Fruit fly (Drosophila melanogaster) whole organism, embryonic: ENCODE data around the gene Mo25.

Experiments
- Atf6 ChIP-seq: fragments of 200-800 bp; sonication (Bioruptor generic); IDR thresholded peaks from 2 replicates; pipeline ENCODE4 v1.3.6; 2022; ENCODE audit warnings: missing biosample characterization, missing genetic modification characterization
- CG11398 ChIP-seq: fragments of 200-800 bp; sonication (Bioruptor generic); optimal IDR thresholded peaks from 2 replicates; lab custom pipeline; 2016; ENCODE audit warnings: missing biosample characterization, missing genetic modification characterization
- CG11456 ChIP-seq: fragments of 200-800 bp; sonication (Bioruptor generic); IDR thresholded peaks from 3 replicates; pipeline ENCODE4 v1.3.6; 2022; ENCODE audit warnings: missing biosample characterization, missing genetic modification characterization
- CG12299 ChIP-seq: fragments of 200-800 bp; sonication (Bioruptor generic); optimal IDR thresholded peaks from 2 replicates; lab custom pipeline; 2018; ENCODE audit warnings: missing biosample characterization, mild to moderate bottlenecking, missing genetic modification characterization
- CG12391 ChIP-seq: fragments of 200-800 bp; sonication (Bioruptor generic); optimal IDR thresholded peaks from 3 replicates; lab custom pipeline; 2018; ENCODE audit warnings: missing biosample characterization, mild to moderate bottlenecking, missing genetic modification characterization, moderate library complexity
- CG13624 ChIP-seq: fragments of 200-800 bp; sonication (Bioruptor generic); optimal IDR thresholded peaks from 2 replicates; lab custom pipeline; 2016; ENCODE audit warnings: missing biosample characterization, missing genetic modification characterization
- CG14441 ChIP-seq: fragments of 200-800 bp; sonication (Bioruptor generic); IDR thresholded peaks from 2 replicates; pipeline ENCODE4 v1.3.6; 2022; ENCODE audit warnings: missing biosample characterization, missing genetic modification characterization
- CG14965 ChIP-seq: fragments of 200-800 bp; sonication (Bioruptor generic); optimal IDR thresholded peaks from 2 replicates; lab custom pipeline; 2016; ENCODE audit warnings: missing biosample characterization, missing genetic modification characterization, borderline replicate concordance
- CG15514 ChIP-seq: fragments of 200-800 bp; sonication (Bioruptor generic); optimal IDR thresholded peaks from 3 replicates; lab custom pipeline; 2017; ENCODE audit warnings: missing biosample characterization, missing genetic modification characterization, mild to moderate bottlenecking, moderate library complexity, missing genetic modification reagents
- CG17361 ChIP-seq: fragments of 200-800 bp; sonication (Bioruptor generic); IDR thresholded peaks from 3 replicates; pipeline ENCODE4 v1.3.6; 2022; ENCODE audit warnings: missing biosample characterization, missing genetic modification characterization
- CG2202 ChIP-seq: fragments of 200-800 bp; sonication (Bioruptor generic); optimal IDR thresholded peaks from 2 replicates; lab custom pipeline; 2018; ENCODE audit warnings: missing biosample characterization, mild to moderate bottlenecking, missing genetic modification characterization
- CG2678 ChIP-seq: fragments of 200-800 bp; sonication (Bioruptor generic); optimal IDR thresholded peaks from 3 replicates; lab custom pipeline; 2019; ENCODE audit warnings: missing biosample characterization, mild to moderate bottlenecking, missing genetic modification characterization, moderate library complexity
- CG30403 ChIP-seq: fragments of 200-800 bp; sonication (Bioruptor generic); optimal IDR thresholded peaks from 3 replicates; lab custom pipeline; 2016; ENCODE audit warnings: missing biosample characterization, missing genetic modification characterization
- CG32532 ChIP-seq: fragments of 200-800 bp; sonication (Bioruptor generic); IDR thresholded peaks from 2 replicates; pipeline ENCODE4 v1.3.6; 2022; ENCODE audit warnings: missing biosample characterization, missing genetic modification characterization
- CG5245 ChIP-seq: fragments of 200-800 bp; sonication (Bioruptor generic); optimal IDR thresholded peaks from 3 replicates; lab custom pipeline; 2016; ENCODE audit warnings: missing biosample characterization, missing genetic modification characterization
- CG6765 ChIP-seq: fragments of 200-800 bp; sonication (Bioruptor generic); optimal IDR thresholded peaks from 3 replicates; lab custom pipeline; 2017; ENCODE audit warnings: missing biosample characterization, mild to moderate bottlenecking, missing genetic modification characterization
- CG6854 ChIP-seq: fragments of 200-800 bp; sonication (Bioruptor generic); optimal IDR thresholded peaks from 3 replicates; lab custom pipeline; 2017; ENCODE audit warnings: missing biosample characterization, mild to moderate bottlenecking, missing genetic modification characterization
- CG9932 ChIP-seq: fragments of 200-800 bp; sonication (Bioruptor generic); IDR thresholded peaks from 2 replicates; pipeline ENCODE4 v1.3.6; 2022; ENCODE audit warnings: missing biosample characterization, missing genetic modification characterization
- ERR ChIP-seq: fragments of 200-800 bp; sonication (Bioruptor generic); optimal IDR thresholded peaks from 2 replicates; lab custom pipeline; 2016; ENCODE audit warnings: missing biosample characterization, missing genetic modification characterization
- Eip74EF ChIP-seq, 2 experiments: fragments of 200-800 bp in 1 of 2; fragments of >200 bp in 1 of 2; sonication (Bioruptor generic) in 1 of 2; optimal IDR thresholded peaks; 2 replicates each; lab custom pipeline; 2017 to 2019; ENCODE audit warnings: missing biosample characterization in 2 of 2, missing genetic modification characterization in 2 of 2, mild to moderate bottlenecking in 1 of 2, moderate library complexity in 1 of 2
- Elba2 ChIP-seq: fragments of 200-800 bp; sonication (Bioruptor generic); optimal IDR thresholded peaks from 3 replicates; lab custom pipeline; 2016; ENCODE audit warnings: missing biosample characterization, missing genetic modification characterization
- Hey ChIP-seq: fragments of 200-800 bp; sonication (Bioruptor generic); optimal IDR thresholded peaks from 3 replicates; lab custom pipeline; 2018; ENCODE audit warnings: missing biosample characterization, mild to moderate bottlenecking, missing genetic modification characterization
- Hr39 ChIP-seq: fragments of >200 bp; optimal IDR thresholded peaks from 2 replicates; lab custom pipeline; 2017
- Meics ChIP-seq: fragments of 200-800 bp; sonication (Bioruptor generic); optimal IDR thresholded peaks from 2 replicates; lab custom pipeline; 2017; ENCODE audit warnings: missing biosample characterization, mild to moderate bottlenecking, missing genetic modification characterization
- PHDP ChIP-seq: fragments of 200-800 bp; sonication (Bioruptor generic); optimal IDR thresholded peaks from 3 replicates; lab custom pipeline; 2018; ENCODE audit warnings: missing biosample characterization, mild to moderate bottlenecking, missing genetic modification characterization, moderate library complexity
- Ssrp ChIP-seq: fragments of 200-800 bp; sonication (Bioruptor generic); optimal IDR thresholded peaks from 2 replicates; lab custom pipeline; 2018; ENCODE audit warnings: missing biosample characterization, mild to moderate bottlenecking, missing genetic modification characterization, moderate library complexity
- Usf ChIP-seq: fragments of 200-800 bp; sonication (Bioruptor generic); optimal IDR thresholded peaks from 2 replicates; lab custom pipeline; 2017; ENCODE audit warnings: missing genotype, missing biosample characterization, missing genetic modification characterization
- ab ChIP-seq: fragments of 200-800 bp; sonication (Bioruptor generic); optimal IDR thresholded peaks from 2 replicates; lab custom pipeline; 2016; ENCODE audit warnings: missing biosample characterization, missing genetic modification characterization
- ara ChIP-seq: fragments of 200-800 bp; sonication (Bioruptor generic); IDR thresholded peaks from 2 replicates; pipeline ENCODE4 v1.3.6; 2022; ENCODE audit warnings: missing biosample characterization, missing genetic modification characterization
- br ChIP-seq: fragments of >200 bp; optimal IDR thresholded peaks from 2 replicates; lab custom pipeline; 2017
- bsh ChIP-seq, 2 experiments: fragments of 200-800 bp; sonication (Bioruptor generic); optimal IDR thresholded peaks; 2 replicates each; lab custom pipeline; 2017 to 2018; ENCODE audit warnings: mild to moderate bottlenecking in 2 of 2, missing biosample characterization in 2 of 2, missing genetic modification characterization in 2 of 2, moderate library complexity in 1 of 2
- caup ChIP-seq: fragments of 200-800 bp; sonication (Bioruptor generic); optimal IDR thresholded peaks from 3 replicates; lab custom pipeline; 2017; ENCODE audit warnings: missing biosample characterization, mild to moderate bottlenecking, missing genetic modification characterization, moderate library complexity; ENCODE audit not compliant: severe bottlenecking
- crc ChIP-seq: fragments of 200-800 bp; sonication (Bioruptor generic); optimal IDR thresholded peaks from 2 replicates; lab custom pipeline; 2016; ENCODE audit warnings: missing biosample characterization, missing genetic modification characterization
- dimm ChIP-seq: fragments of 200-800 bp; sonication (Bioruptor generic); IDR thresholded peaks from 2 replicates; pipeline ENCODE4 v1.3.6; 2022; ENCODE audit warnings: missing biosample characterization, missing genetic modification characterization
- eve ChIP-seq, 2 experiments: fragments of >200 bp; optimal IDR thresholded peaks; 2 replicates each; lab custom pipeline; 2017; ENCODE audit warnings: missing biosample characterization in 2 of 2, missing genetic modification characterization in 2 of 2
- ewg ChIP-seq: fragments of 200-800 bp; sonication (Bioruptor generic); optimal IDR thresholded peaks from 3 replicates; lab custom pipeline; 2017; ENCODE audit warnings: mild to moderate bottlenecking, missing biosample characterization, missing genetic modification reagents, missing genetic modification characterization
- eyg ChIP-seq: fragments of 200-800 bp; sonication (Bioruptor generic); optimal IDR thresholded peaks from 3 replicates; lab custom pipeline; 2016; ENCODE audit warnings: missing biosample characterization, missing genetic modification characterization
- ind ChIP-seq: fragments of 200-800 bp; sonication (Bioruptor generic); optimal IDR thresholded peaks from 3 replicates; lab custom pipeline; 2016; ENCODE audit warnings: missing biosample characterization, missing genetic modification characterization
- jing ChIP-seq: fragments of 200-800 bp; sonication (Bioruptor generic); optimal IDR thresholded peaks from 2 replicates; lab custom pipeline; 2018; ENCODE audit warnings: missing biosample characterization, mild to moderate bottlenecking, missing genetic modification characterization
- lab ChIP-seq: fragments of 200-800 bp; sonication (Bioruptor generic); optimal IDR thresholded peaks from 3 replicates; lab custom pipeline; 2017; ENCODE audit warnings: missing biosample characterization, missing genetic modification characterization, mild to moderate bottlenecking, moderate library complexity, missing genetic modification reagents
- lola ChIP-seq, 3 experiments: fragments of >200 bp in 2 of 3; fragments of 200-800 bp in 1 of 3; sonication (Bioruptor generic) in 1 of 3; optimal IDR thresholded peaks; 2 replicates each; lab custom pipeline; 2017 to 2019; ENCODE audit warnings: missing biosample characterization in 3 of 3, missing genetic modification characterization in 3 of 3, mild to moderate bottlenecking in 1 of 3, moderate library complexity in 1 of 3
- mirr ChIP-seq: fragments of 200-800 bp; sonication (Bioruptor generic); optimal IDR thresholded peaks from 3 replicates; lab custom pipeline; 2018; ENCODE audit warnings: missing biosample characterization, mild to moderate bottlenecking, missing genetic modification characterization
- otp ChIP-seq: fragments of 200-800 bp; sonication (Bioruptor generic); IDR thresholded peaks from 3 replicates; pipeline ENCODE4, ENCODE4 v1.3.6; 2022; ENCODE audit warnings: missing biosample characterization, missing genetic modification characterization
- p53 ChIP-seq: fragments of 200-800 bp; sonication (Bioruptor generic); optimal IDR thresholded peaks from 2 replicates; lab custom pipeline; 2016; ENCODE audit warnings: missing biosample characterization, missing genetic modification characterization
- pb ChIP-seq: fragments of 200-800 bp; sonication (Bioruptor generic); optimal IDR thresholded peaks from 3 replicates; lab custom pipeline; 2016; ENCODE audit warnings: missing biosample characterization, missing genetic modification characterization
- schlank ChIP-seq: fragments of 200-800 bp; sonication (Bioruptor generic); optimal IDR thresholded peaks from 2 replicates; lab custom pipeline; 2018; ENCODE audit warnings: missing biosample characterization, mild to moderate bottlenecking, missing genetic modification characterization
- tap ChIP-seq: fragments of 200-800 bp; optimal IDR thresholded peaks from 3 replicates; lab custom pipeline; 2019; ENCODE audit warnings: missing biosample characterization, mild to moderate bottlenecking, missing genetic modification characterization, moderate library complexity
- unc-4 ChIP-seq: fragments of 200-800 bp; sonication (Bioruptor generic); IDR thresholded peaks from 2 replicates; pipeline ENCODE4 v1.3.6; 2022; ENCODE audit warnings: missing biosample characterization, missing genetic modification characterization; ENCODE audit not compliant: partially characterized antibody
- yki ChIP-seq: fragments of >200 bp; optimal IDR thresholded peaks from 3 replicates; lab custom pipeline; 2018
- zen ChIP-seq: fragments of 200-800 bp; sonication (Bioruptor generic); optimal IDR thresholded peaks from 3 replicates; lab custom pipeline; 2018; ENCODE audit warnings: missing biosample characterization, mild to moderate bottlenecking, missing genetic modification characterization, moderate library complexity
- zen2 ChIP-seq: fragments of 200-800 bp; sonication (Bioruptor generic); IDR thresholded peaks from 3 replicates; pipeline ENCODE4 v1.3.6; 2022; ENCODE audit warnings: missing biosample characterization, missing genetic modification characterization; ENCODE audit not compliant: partially characterized antibody

Mo25 gene

DNA sequence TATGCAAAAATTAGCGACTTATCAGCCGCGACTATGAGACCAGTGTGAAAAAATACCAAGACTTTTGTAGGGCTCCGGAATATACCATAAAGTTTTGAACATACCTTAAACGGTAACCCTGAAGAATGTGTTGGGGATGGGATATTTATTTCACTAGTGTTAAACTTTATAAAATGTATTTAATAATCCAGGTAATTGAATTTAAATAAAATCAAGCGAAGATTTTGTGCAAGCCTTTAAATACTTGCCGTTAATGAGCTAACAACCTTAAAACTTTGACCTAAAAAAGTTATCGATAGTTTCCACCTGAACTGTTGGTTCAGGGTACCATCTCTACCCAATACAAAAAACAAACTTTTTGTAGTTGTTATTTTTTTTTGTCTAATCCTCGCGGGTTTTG, 3.1 kb downstream of the Mo25 start, which contains the start of gene CG4101 (continued):
- TF ChIP-seq CG5245 (GFP tag; lab: Kevin White, UChicago) = peak; percentile 55
- TF ChIP-seq CG14441 (GFP tag; lab: Robert Waterston, UW) = peak; percentile 81
- TF ChIP-seq eve (GFP tag; optimal IDR thresholded peaks at IDR 0.05; lab: Kevin White, UChicago) = no peak
- peak; percentile 80 for TF ChIP-seq Atf6 (GFP tag; lab: Robert Waterston, UW)
- no peak for TF ChIP-seq CG14965 (GFP tag; lab: Kevin White, UChicago)
- TF ChIP-seq caup (GFP tag; lab: Kevin White, UChicago) = peak; percentile 74
- peak; percentile 91 for TF ChIP-seq CG9932 (GFP tag; lab: Robert Waterston, UW)
- TF ChIP-seq bsh (GFP tag; optimal IDR thresholded peaks at IDR 0.05; lab: Kevin White, UChicago) = peak; percentile 35 to 79
- peak; percentile 71 for TF ChIP-seq CG17361
- TF ChIP-seq CG2678 = peak; percentile 84
- peak; percentile 11 for TF ChIP-seq eyg (GFP tag; lab: Kevin White, UChicago)
- TF ChIP-seq CG2202 (tag; lab: Kevin White, UChicago) = peak; percentile 52
- TF ChIP-seq ara = no peak; the same call in 1 of the 2 replicates
- TF ChIP-seq CG11456 (GFP tag; lab: Robert Waterston, UW) = peak; percentile 82
- TF ChIP-seq CG12391 = peak; percentile 91
- TF ChIP-seq Hey (tag; lab: Kevin White, UChicago) = peak; percentile 35
- TF ChIP-seq CG13624 (GFP tag; lab: Kevin White, UChicago) = peak; percentile 74
- TF ChIP-seq ewg (GFP tag; lab: Kevin White, UChicago) = peak; percentile 49
- no peak for TF ChIP-seq ERR (GFP tag; lab: Kevin White, UChicago)
- TF ChIP-seq Usf = no peak
- TF ChIP-seq schlank (tag; lab: Kevin White, UChicago) = peak; percentile 48
- TF ChIP-seq CG32532 (GFP tag; lab: Robert Waterston, UW) = peak; percentile 84
- peak; percentile 61 for TF ChIP-seq tap (tag; lab: Kevin White, UChicago)
- TF ChIP-seq dimm (GFP tag; lab: Robert Waterston, UW) = no peak
- peak; percentile 69 for TF ChIP-seq Meics
- TF ChIP-seq jing = peak; percentile 52
- peak; percentile 24 for TF ChIP-seq ab (GFP tag; lab: Kevin White, UChicago)
- peak; percentile 79 for TF ChIP-seq CG12299
- TF ChIP-seq lab = peak; percentile 79
- TF ChIP-seq lola (GFP tag; optimal IDR thresholded peaks at IDR 0.05; lab: Kevin White, UChicago) = peak in 1 of 3 experiments; percentile 73
- peak; percentile 91 for TF ChIP-seq CG30403 (GFP tag; lab: Kevin White, UChicago)
- TF ChIP-seq yki = no peak
- peak; percentile 0 for TF ChIP-seq p53 (GFP tag; lab: Kevin White, UChicago)
- TF ChIP-seq Ssrp (tag; lab: Kevin White, UChicago) = peak; percentile 75
- peak; percentile 54 for TF ChIP-seq CG6765
- TF ChIP-seq otp (GFP tag; lab: Robert Waterston, UW) = peak; percentile 66; the same call in 2 of the 3 replicates
- peak; percentile 5 for TF ChIP-seq CG11398
- peak; percentile 89 for TF ChIP-seq unc-4 (GFP tag; lab: Robert Waterston, UW)
- peak; percentile 27 for TF ChIP-seq pb (GFP tag; lab: Kevin White, UChicago)
- TF ChIP-seq Eip74EF (GFP tag; optimal IDR thresholded peaks at IDR 0.05; lab: Kevin White, UChicago) = peak in 1 of 2 experiments; percentile 34
- no peak for TF ChIP-seq Hr39
- peak; percentile 34 for TF ChIP-seq mirr (GFP tag; lab: Kevin White, UChicago)
- TF ChIP-seq CG6854 (GFP tag; lab: Kevin White, UChicago) = peak; percentile 30
- peak; percentile 71 for TF ChIP-seq zen
- TF ChIP-seq crc = peak; percentile 49
- TF ChIP-seq CG15514 (GFP tag; lab: Kevin White, UChicago) = peak; percentile 85
- peak; percentile 73; the same call in 1 of the 3 replicates for TF ChIP-seq zen2 (GFP tag; lab: Robert Waterston, UW)
- peak; percentile 82 for TF ChIP-seq PHDP (tag; lab: Kevin White, UChicago)
- TF ChIP-seq br (lab: Kevin White, UChicago) = no peak
- TF ChIP-seq Elba2 (GFP tag; lab: Kevin White, UChicago) = peak; percentile 34
- peak; percentile 82 for TF ChIP-seq ind (GFP tag; lab: Kevin White, UChicago)
